Worm (Caenorhabditis elegans) whole organism, L4 larva: ENCODE data around the gene nac-1.
A peak's percentile ranks its signal among the peaks of the same experiment; 100 is the strongest.

Experiments used
- F37D6.2 ChIP-seq: sonication (generic microtip); optimal IDR thresholded peaks from 2 replicates; lab custom pipeline; 2016; ENCODE audit warnings: mild to moderate bottlenecking, missing genetic modification characterization, missing compliant biosample characterization
- ZK546.5 ChIP-seq, 2 experiments: sonication (generic microtip); optimal IDR thresholded peaks; 2 replicates each; lab custom pipeline; 2017; ENCODE audit warnings: missing biosample characterization in 2 of 2, missing genetic modification characterization in 2 of 2
- aha-1 ChIP-seq: fragments of 150-350 bp; peaks from one replicate; lab custom pipeline; 2014; ENCODE audit warnings: missing biosample characterization, missing genetic modification characterization
- arid-1 ChIP-seq: fragments of 200-800 bp; sonication (Bioruptor generic); conservative IDR thresholded peaks from 2 replicates; pipeline ENCODE4 v1.3.6; 2022; ENCODE audit warnings: missing genetic modification reagents, missing genetic modification characterization, missing compliant biosample characterization
- daf-12 ChIP-seq: fragments of 150-350 bp; optimal IDR thresholded peaks from 2 replicates; lab custom pipeline; 2014; ENCODE audit warnings: missing biosample characterization, missing genetic modification reagents, missing genetic modification characterization
- daf-16 ChIP-seq, 3 experiments: sonication (generic microtip); optimal IDR thresholded peaks; 2 replicates each; lab custom pipeline; 2016 to 2017; ENCODE audit warnings: missing genetic modification characterization in 3 of 3, missing genetic modification reagents in 3 of 3, mild to moderate bottlenecking in 2 of 3, missing compliant biosample characterization in 2 of 3, missing biosample characterization in 1 of 3, moderate library complexity in 1 of 3
- dmd-6 ChIP-seq: fragments of 200-800 bp; sonication (Bioruptor generic); IDR thresholded peaks from 2 replicates; pipeline ENCODE4 v1.3.6; 2022; ENCODE audit warnings: missing genetic modification reagents, missing genetic modification characterization, missing compliant biosample characterization
- dve-1 ChIP-seq: sonication (generic microtip); optimal IDR thresholded peaks from 2 replicates; lab custom pipeline; 2017; ENCODE audit warnings: antibody characterized with exemption, mild to moderate bottlenecking, missing genetic modification characterization, missing compliant biosample characterization; ENCODE audit not compliant: insufficient read depth
- egl-43 ChIP-seq: fragments of 200-800 bp; sonication (Bioruptor generic); IDR thresholded peaks from 2 replicates; pipeline ENCODE4 v1.3.6; 2022; ENCODE audit warnings: missing genetic modification reagents, missing genetic modification characterization, missing compliant biosample characterization
- fkh-10 ChIP-seq: fragments of 150-350 bp; optimal IDR thresholded peaks from 2 replicates; lab custom pipeline; 2014; ENCODE audit warnings: missing biosample characterization, missing genetic modification reagents, missing genetic modification characterization
- hmg-1.1 ChIP-seq: fragments of 200-800 bp; sonication (Bioruptor generic); IDR thresholded peaks from 2 replicates; pipeline ENCODE4 v1.3.6; 2022; ENCODE audit warnings: missing genetic modification reagents, missing genetic modification characterization, missing compliant biosample characterization
- lin-13 ChIP-seq: fragments of 150-350 bp; optimal IDR thresholded peaks from 2 replicates; lab custom pipeline; 2014; ENCODE audit warnings: missing biosample characterization, missing genetic modification reagents, missing genetic modification characterization
- lin-29 ChIP-seq: fragments of 200-800 bp; sonication (Bioruptor generic); IDR thresholded peaks from 2 replicates; pipeline ENCODE4 v1.3.6; 2022; ENCODE audit warnings: missing genetic modification reagents, missing genetic modification characterization, missing compliant biosample characterization
- lin-38 ChIP-seq: fragments of 200-800 bp; sonication (Bioruptor generic); IDR thresholded peaks from 2 replicates; pipeline ENCODE4 v1.3.6; 2022; ENCODE audit warnings: missing genetic modification reagents, missing genetic modification characterization, missing compliant biosample characterization
- lin-39 ChIP-seq: fragments of 150-350 bp; optimal IDR thresholded peaks from 2 replicates; lab custom pipeline; 2014; ENCODE audit warnings: missing biosample characterization, missing genetic modification reagents, missing genetic modification characterization
- lir-3 ChIP-seq: sonication (generic microtip); optimal IDR thresholded peaks from 2 replicates; lab custom pipeline; 2016; ENCODE audit warnings: mild to moderate bottlenecking, missing genetic modification characterization, missing compliant biosample characterization
- lsy-2 ChIP-seq, 2 experiments: fragments of 150-350 bp in 1 of 2; sonication (generic microtip) in 1 of 2; optimal IDR thresholded peaks; 2 replicates each; lab custom pipeline; 2014 to 2017; ENCODE audit warnings: missing biosample characterization in 2 of 2, missing genetic modification characterization in 2 of 2
- mdt-29 ChIP-seq: fragments of 200-800 bp; sonication (Bioruptor generic); IDR thresholded peaks from 2 replicates; pipeline ENCODE4 v1.3.6; 2022; ENCODE audit warnings: missing genetic modification reagents, missing genetic modification characterization, missing compliant biosample characterization
- mep-1 ChIP-seq: fragments of 150-350 bp; sonication (generic microtip); optimal IDR thresholded peaks from 3 replicates; lab custom pipeline; 2014; ENCODE audit warnings: missing biosample characterization, missing genetic modification characterization
- nhr-28 ChIP-seq: fragments of 150-350 bp; optimal IDR thresholded peaks from 2 replicates; lab custom pipeline; 2014; ENCODE audit warnings: missing biosample characterization, missing genetic modification characterization
- nhr-41 ChIP-seq: fragments of 200-800 bp; sonication (Bioruptor generic); IDR thresholded peaks from 2 replicates; pipeline ENCODE4 v1.3.6; 2022; ENCODE audit warnings: missing genetic modification reagents, missing genetic modification characterization, missing compliant biosample characterization
- saeg-2 ChIP-seq: fragments of 200-800 bp; sonication (Bioruptor generic); IDR thresholded peaks from 2 replicates; pipeline ENCODE4 v1.3.6; 2022; ENCODE audit warnings: missing genetic modification reagents, missing genetic modification characterization, missing compliant biosample characterization
- sdz-12 ChIP-seq: fragments of 200-800 bp; sonication (Bioruptor generic); optimal IDR thresholded peaks from 2 replicates; lab custom pipeline; 2018; ENCODE audit warnings: mild to moderate bottlenecking, missing genetic modification characterization, missing compliant biosample characterization
- skn-1 ChIP-seq: fragments of 150-350 bp; optimal IDR thresholded peaks from 2 replicates; lab custom pipeline; 2014; ENCODE audit warnings: missing biosample characterization, missing genetic modification characterization
- snpc-1.2 ChIP-seq: fragments of 200-800 bp; sonication (Bioruptor generic); IDR thresholded peaks from 2 replicates; pipeline ENCODE4 v1.3.6; 2022; ENCODE audit warnings: missing genetic modification reagents, missing genetic modification characterization, missing compliant biosample characterization
- tag-97 ChIP-seq: fragments of 200-800 bp; sonication (Bioruptor generic); IDR thresholded peaks from 2 replicates; pipeline ENCODE4 v1.3.6; 2022; ENCODE audit warnings: missing genetic modification characterization, missing compliant biosample characterization
- tra-1 ChIP-seq: fragments of 200-800 bp; sonication (Bioruptor generic); IDR thresholded peaks from 2 replicates; pipeline ENCODE4 v1.3.6; 2022; ENCODE audit warnings: missing genetic modification reagents, missing genetic modification characterization, missing compliant biosample characterization
- unc-39 ChIP-seq: sonication (generic microtip); optimal IDR thresholded peaks from 2 replicates; lab custom pipeline; 2017; ENCODE audit warnings: missing biosample characterization, missing genetic modification characterization
- unc-62 ChIP-seq, 3 experiments: fragments of 150-350 bp in 1 of 3; sonication (generic microtip); optimal IDR thresholded peaks in 2 of 3; peaks in 1 of 3; 1 replicate in 1 of 3; 2 replicates in 2 of 3; lab custom pipeline; 2014 to 2017; ENCODE audit warnings: missing biosample characterization in 3 of 3, missing genetic modification characterization in 3 of 3, missing genetic modification reagents in 3 of 3, missing genotype in 1 of 3
- zfp-3 ChIP-seq: fragments of 200-800 bp; sonication (Bioruptor generic); conservative IDR thresholded peaks from 2 replicates; pipeline ENCODE4 v1.3.6; 2022; ENCODE audit warnings: missing genetic modification reagents, missing genetic modification characterization, missing compliant biosample characterization
- zip-11 ChIP-seq: fragments of 200-800 bp; sonication (Bioruptor generic); IDR thresholded peaks from 2 replicates; pipeline ENCODE4 v1.3.6; 2022; ENCODE audit warnings: missing genetic modification characterization, missing compliant biosample characterization
- zip-2 ChIP-seq: fragments of 150-350 bp; optimal IDR thresholded peaks from 2 replicates; lab custom pipeline; 2014; ENCODE audit warnings: missing biosample characterization, missing genetic modification characterization
- ztf-11 ChIP-seq: fragments of 150-350 bp; optimal IDR thresholded peaks from 2 replicates; lab custom pipeline; 2014; ENCODE audit warnings: missing biosample characterization, missing genetic modification characterization

The nac-1 gene

DNA sequence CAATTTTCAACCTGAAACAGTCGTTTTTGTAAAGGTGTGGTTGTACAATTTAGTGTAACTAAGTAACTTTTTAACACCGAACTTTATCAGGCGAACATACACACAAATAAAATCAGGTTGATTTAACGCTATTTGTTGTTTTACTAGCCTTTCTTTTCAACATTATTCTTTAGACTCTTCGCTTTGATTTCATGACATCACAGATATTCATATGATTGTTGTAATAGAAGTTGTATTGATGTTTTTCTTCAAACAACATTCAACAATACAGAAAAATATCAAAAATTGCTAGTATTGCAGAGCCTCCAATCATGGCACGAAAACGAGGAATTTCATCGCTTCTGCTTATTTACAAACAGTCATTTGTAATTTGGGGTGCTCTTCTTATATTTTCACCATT is at the start of gene nac-1:
Gene nac-1, plus strand, starts transcription at position 301 of the 400 bp plus-strand sequence.
- no peak for TF ChIP-seq lsy-2 (tag; optimal IDR thresholded peaks at IDR 0.05; lab: Kevin White, UChicago)
- TF ChIP-seq lin-29 (GFP tag; lab: Robert Waterston, UW): no peak
- no peak for TF ChIP-seq mep-1
- no peak for TF ChIP-seq zip-2 (tag; lab: Kevin White, UChicago)
- no peak for TF ChIP-seq sdz-12 (GFP tag; lab: Kevin White, UChicago)
- no peak for TF ChIP-seq snpc-1.2 (GFP tag; lab: Robert Waterston, UW)
- TF ChIP-seq lin-38 (GFP tag; lab: Robert Waterston, UW): no peak
- no peak for TF ChIP-seq nhr-41
- no peak for TF ChIP-seq skn-1 (tag; lab: Kevin White, UChicago)
- TF ChIP-seq aha-1 (tag; lab: Kevin White, UChicago): no peak
- TF ChIP-seq fkh-10 (GFP tag; lab: Kevin White, UChicago): no peak
- TF ChIP-seq saeg-2: no peak
- TF ChIP-seq F37D6.2: no peak
- TF ChIP-seq tag-97: no peak
- TF ChIP-seq lin-39 (tag; lab: Kevin White, UChicago): no peak
- TF ChIP-seq ZK546.5 (tag; optimal IDR thresholded peaks at IDR 0.05; lab: Kevin White, UChicago): no peak
- no peak for TF ChIP-seq mdt-29
- TF ChIP-seq, all 104 proteins: peak for 0

DNA sequence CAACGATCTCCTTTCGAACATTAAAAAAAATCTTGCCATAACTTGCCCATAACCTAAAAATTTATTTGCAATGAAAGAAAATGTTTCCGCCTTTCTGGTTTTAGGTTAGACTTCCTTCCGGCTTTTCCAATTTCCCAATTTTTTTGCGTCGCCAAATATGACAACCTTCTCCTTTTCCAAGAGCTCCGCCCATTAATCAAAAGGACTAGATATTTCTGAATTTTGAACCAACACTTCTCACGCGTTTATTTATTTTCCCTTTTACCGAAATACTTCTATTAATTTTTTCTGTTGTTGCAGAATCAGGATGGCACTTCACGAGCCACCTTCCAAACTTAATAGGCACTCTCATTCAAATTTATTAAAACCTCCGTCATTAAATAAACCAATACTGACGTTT is 49.3 kb upstream of the nac-1 start, which contains the start of gene egrh-1:
Gene egrh-1, plus strand, starts transcription at position 301 of the 400 bp plus-strand sequence.
- TF ChIP-seq ztf-11 (no peak), lin-13 (GFP tag; lab: Kevin White, UChicago) (no peak), aha-1 (tag; lab: Kevin White, UChicago) (peak; percentile 40)
- TF ChIP-seq, all 104 proteins: peak for 1

DNA sequence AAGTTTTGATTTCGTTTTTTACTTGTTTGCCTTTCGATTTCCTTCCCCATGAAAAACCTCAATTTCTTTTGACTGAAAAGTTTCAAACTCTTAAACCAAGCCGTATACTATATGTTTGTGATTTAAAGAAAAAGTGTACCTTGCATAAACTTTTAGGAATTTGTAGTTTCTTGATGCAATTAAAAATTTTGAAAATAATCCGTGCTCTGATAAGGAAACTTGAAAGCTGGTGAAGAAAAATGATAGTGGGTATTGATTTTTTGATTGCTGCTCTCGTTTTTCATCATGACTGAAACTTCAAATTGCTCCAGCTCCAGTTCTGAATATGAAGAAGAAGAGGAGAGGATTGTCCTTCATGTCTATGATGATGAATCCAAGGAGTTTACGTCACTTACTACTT is 45.9 kb upstream of the nac-1 start, which contains the start of gene acd-3:
Gene acd-3, plus strand, starts transcription at position 222 of the 400 bp plus-strand sequence.
- TF ChIP-seq skn-1 (tag; lab: Kevin White, UChicago) (no peak), lin-39 (tag; lab: Kevin White, UChicago) (no peak), egl-43 (GFP tag; lab: Robert Waterston, UW) (no peak), mdt-29 (no peak), dmd-6 (GFP tag; lab: Robert Waterston, UW) (peak; percentile 32; the same call in 1 of the 2 replicates), nhr-28 (peak; percentile 76), aha-1 (tag; lab: Kevin White, UChicago) (peak; percentile 5), dve-1 (tag; lab: Kevin White, UChicago) (peak; percentile 1), hmg-1.1 (GFP tag; lab: Robert Waterston, UW) (no peak), lir-3 (tag; lab: Kevin White, UChicago) (no peak), unc-39 (tag; lab: Kevin White, UChicago) (no peak), daf-12 (tag; lab: Kevin White, UChicago) (no peak), tra-1 (no peak), daf-16 (GFP tag; optimal IDR thresholded peaks at IDR 0.05; lab: Kevin White, UChicago) (no peak), daf-16 (tag; optimal IDR thresholded peaks at IDR 0.05; lab: Kevin White, UChicago) (peak; percentile 32), mep-1 (peak; percentile 33), zfp-3 (GFP tag; lab: Robert Waterston, UW) (no peak), arid-1 (no peak), zip-11 (GFP tag; lab: Robert Waterston, UW) (no peak)

DNA sequence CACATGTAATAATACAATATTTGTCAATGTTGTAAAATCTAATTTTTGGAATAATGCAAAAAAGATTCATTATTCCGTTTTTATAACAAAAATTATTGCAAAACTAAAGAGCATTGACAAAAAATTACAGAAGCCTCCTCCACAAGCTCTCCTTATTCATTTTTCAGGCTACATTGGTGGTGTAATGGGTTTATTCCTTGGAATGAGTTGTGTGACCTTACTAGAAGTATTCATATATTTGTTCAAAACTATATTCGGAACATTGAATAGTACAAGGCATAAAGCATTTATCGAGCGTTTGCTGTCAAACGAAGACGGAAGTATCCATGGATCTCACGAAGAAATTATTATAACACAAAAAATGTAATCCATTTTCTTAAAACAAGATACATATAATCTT is 43.0 kb upstream of the nac-1 start:
- TF ChIP-seq unc-62 (GFP tag; optimal IDR thresholded peaks at IDR 0.05 in 1 of 2; lab: Kevin White, UChicago) (peak in 1 of 2 experiments; percentile 26), unc-62 (tag; optimal IDR thresholded peaks at IDR 0.05; lab: Kevin White, UChicago) (no peak), lir-3 (tag; lab: Kevin White, UChicago) (no peak)
